Comparison of ENCODE assay signal across 1 fruit fly cellular context in genomic region chr3L:10328694-10329093, dm6.
TF ChIP-seq lines count a peak whose summit lies in the region.

No protein-coding gene starts in this region.

TF ChIP-seq in whole organism, embryonic, 481 proteins besides CTCF, POLR2A, EP300 and RAD21 (continued from another document):
- TF ChIP-seq CG10543 (GFP tag; optimal IDR thresholded peaks at IDR 0.05; lab: Kevin White, UChicago) (no peak), insv (GFP tag; optimal IDR thresholded peaks at IDR 0.05; lab: Kevin White, UChicago) (no peak), CG18262 (tag; optimal IDR thresholded peaks at IDR 0.05; lab: Kevin White, UChicago) (peak; percentile 26), gro (GFP tag; optimal IDR thresholded peaks at IDR 0.05; lab: Kevin White, UChicago) (no peak), Max (GFP tag; optimal IDR thresholded peaks at IDR 0.05; lab: Kevin White, UChicago) (no peak), fd96Cb (tag; optimal IDR thresholded peaks at IDR 0.05; lab: Kevin White, UChicago) (peak; percentile 10), CG6272 (GFP tag; IDR thresholded peaks at IDR 0.05; lab: Robert Waterston, UW) (no peak), CG12104 (GFP tag; optimal IDR thresholded peaks at IDR 0.05; lab: Kevin White, UChicago) (no peak), unpg (GFP tag; optimal IDR thresholded peaks at IDR 0.05; lab: Kevin White, UChicago) (peak; percentile 19), CG34422 (GFP tag; IDR thresholded peaks at IDR 0.05; lab: Robert Waterston, UW) (no peak), D19A (tag; optimal IDR thresholded peaks at IDR 0.05; lab: Kevin White, UChicago) (no peak), jigr1 (GFP tag; IDR thresholded peaks at IDR 0.05; lab: Robert Waterston, UW) (no peak), CG8388 (GFP tag; optimal IDR thresholded peaks at IDR 0.05; lab: Kevin White, UChicago) (no peak), Myb (GFP tag; optimal IDR thresholded peaks at IDR 0.05; lab: Kevin White, UChicago) (no peak), CG32767 (GFP tag; IDR thresholded peaks at IDR 0.05; lab: Robert Waterston, UW) (no peak), p53 (GFP tag; optimal IDR thresholded peaks at IDR 0.05; lab: Kevin White, UChicago) (no peak), vvl (GFP tag; IDR thresholded peaks at IDR 0.05; lab: Robert Waterston, UW) (0 out of 2 replicates have a peak, but pooled peaks have one; percentile 33), CG17568 (GFP tag; optimal IDR thresholded peaks at IDR 0.05; lab: Kevin White, UChicago) (no peak), CG5245 (GFP tag; optimal IDR thresholded peaks at IDR 0.05; lab: Kevin White, UChicago) (no peak), CG11723 (GFP tag; optimal IDR thresholded peaks at IDR 0.05; lab: Kevin White, UChicago) (no peak), Hey (tag; optimal IDR thresholded peaks at IDR 0.05; lab: Kevin White, UChicago) (no peak), ind (GFP tag; optimal IDR thresholded peaks at IDR 0.05; lab: Kevin White, UChicago) (no peak), trem (tag; optimal IDR thresholded peaks at IDR 0.05; lab: Kevin White, UChicago) (no peak), H2.0 (GFP tag; IDR thresholded peaks at IDR 0.05; lab: Robert Waterston, UW) (no peak), phol (tag; optimal IDR thresholded peaks at IDR 0.05; lab: Kevin White, UChicago) (peak; percentile 16), CG4617 (GFP tag; optimal IDR thresholded peaks at IDR 0.05; lab: Kevin White, UChicago; ENCODE audit: borderline replicate concordance) (no peak), lab (GFP tag; optimal IDR thresholded peaks at IDR 0.05; lab: Kevin White, UChicago) (no peak), Fer2 (tag; optimal IDR thresholded peaks at IDR 0.05; lab: Kevin White, UChicago) (no peak), pfk (GFP tag; optimal IDR thresholded peaks at IDR 0.05; lab: Kevin White, UChicago) (no peak), Ets65A (GFP tag; lab: Kevin White, UChicago) (peak; percentile 50), Adf1 (GFP tag; IDR thresholded peaks at IDR 0.05; lab: Robert Waterston, UW) (no peak), pita (GFP tag; optimal IDR thresholded peaks at IDR 0.05; lab: Kevin White, UChicago) (no peak), CG17612 (GFP tag; IDR thresholded peaks at IDR 0.05; lab: Robert Waterston, UW) (no peak), abd-A (tag; optimal IDR thresholded peaks at IDR 0.05; lab: Kevin White, UChicago) (no peak), Vsx1 (GFP tag; optimal IDR thresholded peaks at IDR 0.05; lab: Kevin White, UChicago) (no peak), ranshi (GFP tag; IDR thresholded peaks at IDR 0.05; lab: Robert Waterston, UW) (no peak), usp (GFP tag; optimal IDR thresholded peaks at IDR 0.05; lab: Kevin White, UChicago) (no peak), wek (GFP tag; optimal IDR thresholded peaks at IDR 0.05; lab: Kevin White, UChicago) (no peak), CG4730 (GFP tag; IDR thresholded peaks at IDR 0.05; lab: Robert Waterston, UW) (no peak), CG15011 (GFP tag; optimal IDR thresholded peaks at IDR 0.05; lab: Kevin White, UChicago) (no peak), Ada2b (GFP tag; IDR thresholded peaks at IDR 0.05; lab: Robert Waterston, UW) (no peak), Optix (GFP tag; IDR thresholded peaks at IDR 0.05; lab: Robert Waterston, UW) (no peak), YL-1 (GFP tag; optimal IDR thresholded peaks at IDR 0.05; lab: Kevin White, UChicago) (no peak), Rx (GFP tag; IDR thresholded peaks at IDR 0.05; lab: Robert Waterston, UW) (no peak), sima (GFP tag; optimal IDR thresholded peaks at IDR 0.05; lab: Kevin White, UChicago) (no peak), trh (GFP tag; optimal IDR thresholded peaks at IDR 0.05; lab: Kevin White, UChicago) (no peak), lola (GFP tag; optimal IDR thresholded peaks at IDR 0.05; lab: Kevin White, UChicago) (peak in 1 of 3 experiments; percentile 6), ap (GFP tag; IDR thresholded peaks at IDR 0.05; lab: Robert Waterston, UW) (no peak), CG13296 (GFP tag; optimal IDR thresholded peaks at IDR 0.05; lab: Kevin White, UChicago) (no peak), lbe (GFP tag; optimal IDR thresholded peaks at IDR 0.05; lab: Kevin White, UChicago) (peak; percentile 92), ase (GFP tag; IDR thresholded peaks at IDR 0.05; lab: Robert Waterston, UW) (no peak), Ssrp (tag; optimal IDR thresholded peaks at IDR 0.05; lab: Kevin White, UChicago) (peak; percentile 23), CG5953 (GFP tag; IDR thresholded peaks at IDR 0.05; lab: Robert Waterston, UW) (no peak), lilli (GFP tag; optimal IDR thresholded peaks at IDR 0.05; lab: Kevin White, UChicago) (no peak), z (GFP tag; IDR thresholded peaks at IDR 0.05; lab: Robert Waterston, UW) (0 out of 3 replicates have a peak, but pooled peaks have one; percentile 26), CG11456 (GFP tag; IDR thresholded peaks at IDR 0.05; lab: Robert Waterston, UW) (no peak), vnd (GFP tag; IDR thresholded peaks at IDR 0.05; lab: Robert Waterston, UW; ENCODE audit: partially characterized antibody) (no peak), D19B (GFP tag; optimal IDR thresholded peaks at IDR 0.05; lab: Kevin White, UChicago) (no peak), wor (GFP tag; IDR thresholded peaks at IDR 0.05; lab: Robert Waterston, UW) (no peak), CG17328 (GFP tag; IDR thresholded peaks at IDR 0.05; lab: Robert Waterston, UW) (peak; percentile 41; the same call in 1 of the 2 replicates), CG10209 (GFP tag; optimal IDR thresholded peaks at IDR 0.05; lab: Kevin White, UChicago) (peak; percentile 5), pho (GFP tag; optimal IDR thresholded peaks at IDR 0.05; lab: Kevin White, UChicago) (no peak), prd (optimal IDR thresholded peaks at IDR 0.05; lab: Kevin White, UChicago) (no peak), prd (GFP tag; IDR thresholded peaks at IDR 0.05; lab: Robert Waterston, UW) (no peak; the same call in 2 of the 3 replicates), CG1024 (GFP tag; IDR thresholded peaks at IDR 0.05; lab: Robert Waterston, UW) (no peak), CG7786 (GFP tag; optimal IDR thresholded peaks at IDR 0.05; lab: Kevin White, UChicago) (no peak), CG1602 (GFP tag; optimal IDR thresholded peaks at IDR 0.05; lab: Kevin White, UChicago) (peak; percentile 19), B-H1 (GFP tag; IDR thresholded peaks at IDR 0.05; lab: Robert Waterston, UW) (no peak), aop (GFP tag; IDR thresholded peaks at IDR 0.05; lab: Robert Waterston, UW) (no peak), CG6254 (GFP tag; optimal IDR thresholded peaks at IDR 0.05; lab: Kevin White, UChicago) (no peak), tin (GFP tag; optimal IDR thresholded peaks at IDR 0.05; lab: Kevin White, UChicago) (no peak), gsb (GFP tag; IDR thresholded peaks at IDR 0.05; lab: Robert Waterston, UW) (no peak), CG10654 (GFP tag; optimal IDR thresholded peaks at IDR 0.05; lab: Kevin White, UChicago) (no peak), ab (GFP tag; optimal IDR thresholded peaks at IDR 0.05; lab: Kevin White, UChicago) (no peak), CG2199 (GFP tag; IDR thresholded peaks at IDR 0.05; lab: Robert Waterston, UW) (0 out of 3 replicates have a peak, but pooled peaks have one; percentile 17), CG9437 (GFP tag; optimal IDR thresholded peaks at IDR 0.05; lab: Kevin White, UChicago) (no peak), dysf (GFP tag; IDR thresholded peaks at IDR 0.05; lab: Robert Waterston, UW) (no peak), corto (GFP tag; optimal IDR thresholded peaks at IDR 0.05; lab: Kevin White, UChicago) (peak; percentile 71), CG7556 (GFP tag; optimal IDR thresholded peaks at IDR 0.05; lab: Kevin White, UChicago) (no peak), CG12236 (GFP tag; optimal IDR thresholded peaks at IDR 0.05; lab: Kevin White, UChicago) (no peak), CG16815 (GFP tag; optimal IDR thresholded peaks at IDR 0.05; lab: Kevin White, UChicago) (peak; percentile 1), CHES-1-like (GFP tag; optimal IDR thresholded peaks at IDR 0.05; lab: Kevin White, UChicago) (no peak), Dp (GFP tag; optimal IDR thresholded peaks at IDR 0.05; lab: Kevin White, UChicago) (no peak), HHEX (GFP tag; optimal IDR thresholded peaks at IDR 0.05; lab: Kevin White, UChicago) (no peak), Xbp1 (GFP tag; optimal IDR thresholded peaks at IDR 0.05; lab: Kevin White, UChicago) (peak; percentile 10), NfI (GFP tag; optimal IDR thresholded peaks at IDR 0.05; lab: Kevin White, UChicago) (no peak), CG30020 (tag; optimal IDR thresholded peaks at IDR 0.05; lab: Kevin White, UChicago) (no peak), Drgx (GFP tag; IDR thresholded peaks at IDR 0.05; lab: Robert Waterston, UW) (peak; percentile 54; the same call in 1 of the 2 replicates), CG10431 (GFP tag; optimal IDR thresholded peaks at IDR 0.05; lab: Kevin White, UChicago) (no peak), dmrt11E (tag; optimal IDR thresholded peaks at IDR 0.05; lab: Kevin White, UChicago) (peak; percentile 59), Awh (GFP tag; IDR thresholded peaks at IDR 0.05; lab: Robert Waterston, UW) (no peak), br (optimal IDR thresholded peaks at IDR 0.05; lab: Kevin White, UChicago) (no peak), Xrp1 (GFP tag; IDR thresholded peaks at IDR 0.05; lab: Robert Waterston, UW) (peak; percentile 62), unc-4 (GFP tag; IDR thresholded peaks at IDR 0.05; lab: Robert Waterston, UW; ENCODE audit: partially characterized antibody) (no peak), ham (GFP tag; IDR thresholded peaks at IDR 0.05; lab: Robert Waterston, UW) (no peak), sc (optimal IDR thresholded peaks at IDR 0.05; lab: Kevin White, UChicago) (no peak), sc (GFP tag; optimal IDR thresholded peaks at IDR 0.05; lab: Kevin White, UChicago) (no peak), CG4282 (GFP tag; optimal IDR thresholded peaks at IDR 0.05; lab: Kevin White, UChicago) (no peak), CG2712 (tag; optimal IDR thresholded peaks at IDR 0.05; lab: Kevin White, UChicago) (peak; percentile 39), CrebB (tag; optimal IDR thresholded peaks at IDR 0.05; lab: Kevin White, UChicago) (no peak), CG9609 (GFP tag; optimal IDR thresholded peaks at IDR 0.05; lab: Kevin White, UChicago) (no peak), ara (GFP tag; IDR thresholded peaks at IDR 0.05; lab: Robert Waterston, UW) (0 out of 2 replicates have a peak, but pooled peaks have one; percentile 27), sug (tag; optimal IDR thresholded peaks at IDR 0.05; lab: Kevin White, UChicago) (no peak), Mes4 (GFP tag; optimal IDR thresholded peaks at IDR 0.05; lab: Kevin White, UChicago) (no peak), BEAF-32 (GFP tag; optimal IDR thresholded peaks at IDR 0.05; lab: Kevin White, UChicago) (no peak), repo (GFP tag; optimal IDR thresholded peaks at IDR 0.05; lab: Kevin White, UChicago) (no peak), dan (GFP tag; IDR thresholded peaks at IDR 0.05; lab: Robert Waterston, UW) (no peak), crp (GFP tag; optimal IDR thresholded peaks at IDR 0.05; lab: Kevin White, UChicago) (no peak), salm (tag; optimal IDR thresholded peaks at IDR 0.05; lab: Kevin White, UChicago) (no peak), Pdp1 (GFP tag; optimal IDR thresholded peaks at IDR 0.05; lab: Kevin White, UChicago) (no peak), CG1603 (tag; optimal IDR thresholded peaks at IDR 0.05; lab: Kevin White, UChicago) (peak; percentile 16), CG10979 (tag; optimal IDR thresholded peaks at IDR 0.05; lab: Kevin White, UChicago) (peak; percentile 10)
TF ChIP-seq in whole organism, embryonic: peak in this region for 39.
